Worm (Caenorhabditis elegans) whole organism, late embryonic: ENCODE data around the gene par-3.

ENCODE experiments used
- ceh-45 ChIP-seq: fragments of 200-800 bp; sonication (Bioruptor generic); IDR thresholded peaks from 2 replicates; pipeline ENCODE4 v1.3.6; 2022; ENCODE audit warnings: missing genetic modification reagents, missing genetic modification characterization, missing compliant biosample characterization
- ceh-9 ChIP-seq: sonication (generic microtip); optimal IDR thresholded peaks from 2 replicates; lab custom pipeline; 2016; ENCODE audit warnings: mild to moderate bottlenecking, missing genetic modification characterization, inconsistent platforms, missing compliant biosample characterization
- lim-6 ChIP-seq: sonication (generic microtip); optimal IDR thresholded peaks from 2 replicates; lab custom pipeline; 2016; ENCODE audit warnings: missing genetic modification characterization, missing compliant biosample characterization
- lin-11 ChIP-seq: fragments of 200-800 bp; sonication (Bioruptor generic); optimal IDR thresholded peaks from 2 replicates; lab custom pipeline; 2018; ENCODE audit warnings: mild to moderate bottlenecking, missing genetic modification characterization, missing compliant biosample characterization
- nfya-1 ChIP-seq: sonication (generic microtip); optimal IDR thresholded peaks from 2 replicates; lab custom pipeline; 2017; ENCODE audit warnings: missing genetic modification characterization, mild to moderate bottlenecking, missing compliant biosample characterization, antibody characterized with exemption, moderate library complexity

DNA sequence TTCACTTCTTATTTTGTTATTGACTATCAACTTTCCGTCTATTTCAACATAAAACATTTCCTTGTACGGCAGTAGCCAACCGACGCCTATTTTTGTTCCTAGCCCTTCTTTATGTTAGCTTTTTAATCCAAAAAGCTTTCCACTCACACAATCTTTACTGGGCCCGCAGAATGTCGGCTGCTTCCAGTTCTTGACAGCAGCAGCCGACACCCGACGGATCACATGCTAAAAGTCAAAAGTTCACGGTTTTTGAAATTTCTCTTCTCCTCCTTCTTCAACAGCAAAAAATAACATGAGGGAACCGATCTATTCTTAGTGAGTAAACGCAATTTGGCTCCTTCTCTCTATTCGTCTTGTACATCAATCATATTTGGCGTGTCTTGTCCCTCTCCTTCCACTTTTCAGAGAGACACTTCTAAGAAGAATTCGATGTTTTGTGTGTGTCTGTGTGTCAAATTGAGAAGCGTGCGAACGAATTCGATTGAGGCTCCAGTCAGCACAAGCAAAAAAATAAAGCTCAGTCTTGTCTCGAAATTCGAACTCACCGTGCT is 31.5 kb upstream of the par-3 start:
- TF ChIP-seq nfya-1, result no peak
- no peak for TF ChIP-seq ceh-45 (GFP tag; lab: Robert Waterston, UW)
- no peak for TF ChIP-seq lin-11 (tag; lab: Kevin White, UChicago)
- no peak for TF ChIP-seq lim-6 (tag; lab: Kevin White, UChicago)
- no peak for TF ChIP-seq ceh-9
